Fruit fly (Drosophila melanogaster) ovary, adult (tissue): ENCODE results near the gene CG32814.

Experiments
- CG17801 ChIP-seq: fragments of 200-800 bp; optimal IDR thresholded peaks from 2 replicates; lab custom pipeline; 2019; ENCODE audit warnings: missing biosample characterization, mild to moderate bottlenecking, missing genetic modification characterization, moderate library complexity; ENCODE audit not compliant: partially characterized antibody

CG32814 gene

DNA sequence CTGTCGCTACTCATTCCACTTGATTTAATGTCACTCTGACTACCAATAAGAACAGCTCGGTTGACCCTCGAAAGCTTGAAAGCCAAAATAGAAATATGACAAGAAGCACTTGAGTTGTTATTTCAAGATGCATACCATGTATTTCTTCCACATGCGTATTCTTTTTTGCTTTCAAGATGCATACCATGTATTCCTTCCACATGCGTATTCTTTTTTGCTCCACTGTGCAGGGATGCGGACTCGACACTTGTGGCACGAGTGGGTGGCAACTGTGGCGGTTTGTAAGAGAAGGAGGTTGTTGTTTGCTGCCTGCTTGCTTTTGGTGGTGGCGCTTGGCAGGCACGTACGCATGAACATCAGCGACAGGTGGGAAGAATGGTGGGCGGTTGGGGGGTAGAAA is 20.3 kb downstream of the CG32814 start:
- TF ChIP-seq CG17801 (GFP tag; lab: Kevin White, UChicago) = no peak

DNA sequence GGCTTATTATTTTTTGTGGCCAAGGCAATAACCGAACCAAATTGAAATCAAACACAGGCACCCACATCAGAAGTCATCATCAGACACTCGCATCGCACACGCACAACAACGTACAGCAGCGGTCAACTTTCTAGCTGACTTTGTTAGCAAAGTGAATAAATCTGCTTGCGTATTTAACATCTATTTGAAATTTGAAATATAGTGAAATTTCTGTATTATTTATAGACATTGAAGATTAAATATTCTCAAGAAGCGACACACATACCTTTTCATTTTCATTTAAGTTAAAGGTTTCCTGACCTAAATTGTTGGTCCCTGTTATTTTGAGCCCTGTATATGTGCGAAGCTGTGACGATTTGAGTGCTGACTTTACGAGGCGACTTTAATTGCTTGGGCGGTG is 27.6 kb downstream of the CG32814 start:
- TF ChIP-seq CG17801 (GFP tag; lab: Kevin White, UChicago) = no peak

DNA sequence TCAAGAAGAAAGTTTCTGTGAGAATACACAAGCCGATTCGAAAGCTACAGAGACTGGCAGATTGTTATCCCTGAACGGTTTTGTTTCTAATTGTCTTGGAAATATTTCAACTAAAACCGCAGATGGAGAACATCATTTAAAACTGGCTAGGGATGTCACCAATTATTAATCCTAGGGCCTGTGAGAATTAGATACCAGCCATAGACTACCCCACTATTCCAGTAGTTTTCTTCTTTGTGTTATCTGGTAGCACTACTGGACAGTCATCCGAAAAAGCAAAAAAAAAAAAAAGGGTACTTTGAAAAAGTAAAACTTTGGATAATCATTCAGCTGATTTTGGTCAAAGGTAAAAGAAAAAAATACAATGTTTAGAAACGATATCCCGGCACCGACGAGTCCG is 36.3 kb downstream of the CG32814 start, which contains the start of gene CG18823:
Gene CG18823 (plus strand): TSS at position 301 of the 400 bp plus-strand sequence.
- TF ChIP-seq CG17801 (GFP tag; lab: Kevin White, UChicago) = no peak

DNA sequence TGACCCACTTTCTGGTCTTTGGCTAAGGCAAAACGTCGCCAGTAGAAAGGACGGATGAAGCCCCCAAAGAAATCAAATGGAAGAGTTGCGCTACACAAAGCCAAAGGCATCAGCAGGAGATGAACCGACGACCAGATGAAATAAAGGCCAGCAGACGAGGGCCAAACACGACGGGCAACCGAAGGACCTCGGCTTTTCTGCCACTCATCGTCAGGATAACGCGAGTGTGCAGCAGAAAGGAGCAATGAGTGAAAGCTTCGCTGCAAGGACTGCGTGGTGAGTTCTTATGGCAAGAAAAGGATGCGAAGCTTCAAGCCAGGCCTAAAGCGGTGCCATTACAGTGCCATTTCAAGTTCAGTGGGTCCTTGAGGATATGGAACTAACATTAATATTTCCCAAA is 40.6 kb downstream of the CG32814 start:
- TF ChIP-seq CG17801 (GFP tag; lab: Kevin White, UChicago) = no peak
